Fruit fly (Drosophila melanogaster) whole organism, embryonic: ENCODE measurements around the gene lark.
A peak's percentile ranks its signal among the peaks of the same experiment; 100 is the strongest.

Experiments
- Asciz ChIP-seq: fragments of 200-800 bp; sonication (Bioruptor generic); optimal IDR thresholded peaks from 2 replicates; lab custom pipeline; 2017; ENCODE audit warnings: missing biosample characterization, mild to moderate bottlenecking, missing genetic modification characterization, missing genetic modification reagents
- Bgb ChIP-seq: fragments of 200-800 bp; sonication (Bioruptor generic); IDR thresholded peaks from 2 replicates; pipeline ENCODE4 v1.3.6; 2022; ENCODE audit warnings: missing biosample characterization, missing genetic modification characterization; ENCODE audit not compliant: partially characterized antibody
- BtbVII ChIP-seq: fragments of 200-800 bp; sonication (Bioruptor generic); optimal IDR thresholded peaks from 3 replicates; lab custom pipeline; 2017; ENCODE audit warnings: missing biosample characterization, mild to moderate bottlenecking, missing genetic modification characterization
- C15 ChIP-seq: fragments of 200-800 bp; sonication (Bioruptor generic); IDR thresholded peaks from 3 replicates; pipeline ENCODE4 v1.3.6; 2022; ENCODE audit warnings: missing biosample characterization, missing genetic modification characterization
- CG10543 ChIP-seq: fragments of 200-800 bp; sonication (Bioruptor generic); optimal IDR thresholded peaks from 3 replicates; lab custom pipeline; 2017; ENCODE audit warnings: missing biosample characterization, mild to moderate bottlenecking, missing genetic modification characterization, moderate library complexity
- CG10565 ChIP-seq: fragments of 200-800 bp; sonication (Bioruptor generic); optimal IDR thresholded peaks from 3 replicates; lab custom pipeline; 2016; ENCODE audit warnings: missing biosample characterization, mild to moderate bottlenecking, missing genetic modification characterization
- CG1233 ChIP-seq: fragments of 200-800 bp; sonication (Bioruptor generic); optimal IDR thresholded peaks from 4 replicates; lab custom pipeline; 2018; ENCODE audit warnings: missing biosample characterization, mild to moderate bottlenecking, missing genetic modification characterization
- CG13894 ChIP-seq: fragments of 200-800 bp; sonication (Bioruptor generic); optimal IDR thresholded peaks from 3 replicates; lab custom pipeline; 2018; ENCODE audit warnings: missing biosample characterization, mild to moderate bottlenecking, missing genetic modification characterization, moderate library complexity
- CG1529 ChIP-seq: fragments of 200-800 bp; sonication (Bioruptor generic); optimal IDR thresholded peaks from 3 replicates; lab custom pipeline; 2018; ENCODE audit warnings: missing biosample characterization, missing genetic modification characterization
- CG1647 ChIP-seq: fragments of 200-800 bp; sonication (Bioruptor generic); optimal IDR thresholded peaks from 3 replicates; lab custom pipeline; 2016; ENCODE audit warnings: missing biosample characterization, missing genetic modification characterization
- CG1792 ChIP-seq: fragments of 200-800 bp; sonication (Bioruptor generic); optimal IDR thresholded peaks from 2 replicates; lab custom pipeline; 2016; ENCODE audit warnings: missing biosample characterization, missing genetic modification characterization
- CG18262 ChIP-seq: fragments of 200-800 bp; optimal IDR thresholded peaks from 3 replicates; lab custom pipeline; 2019; ENCODE audit warnings: missing biosample characterization, mild to moderate bottlenecking, missing genetic modification characterization, moderate library complexity
- CG18476 ChIP-seq: fragments of 200-800 bp; sonication (Bioruptor generic); optimal IDR thresholded peaks from 2 replicates; lab custom pipeline; 2016; ENCODE audit warnings: missing biosample characterization, mild to moderate bottlenecking, missing genetic modification characterization
- CG2202 ChIP-seq: fragments of 200-800 bp; sonication (Bioruptor generic); optimal IDR thresholded peaks from 2 replicates; lab custom pipeline; 2018; ENCODE audit warnings: missing biosample characterization, mild to moderate bottlenecking, missing genetic modification characterization
- CG2678 ChIP-seq: fragments of 200-800 bp; sonication (Bioruptor generic); optimal IDR thresholded peaks from 3 replicates; lab custom pipeline; 2019; ENCODE audit warnings: missing biosample characterization, mild to moderate bottlenecking, missing genetic modification characterization, moderate library complexity
- CG30403 ChIP-seq: fragments of 200-800 bp; sonication (Bioruptor generic); optimal IDR thresholded peaks from 3 replicates; lab custom pipeline; 2016; ENCODE audit warnings: missing biosample characterization, missing genetic modification characterization
- CG43689 ChIP-seq: fragments of 200-800 bp; sonication (Bioruptor generic); IDR thresholded peaks from 2 replicates; pipeline ENCODE4 v1.3.6; 2022; ENCODE audit warnings: missing biosample characterization, missing genetic modification characterization
- CG7987 ChIP-seq: fragments of 200-800 bp; sonication (Bioruptor generic); optimal IDR thresholded peaks from 2 replicates; lab custom pipeline; 2018; ENCODE audit warnings: missing biosample characterization, mild to moderate bottlenecking, missing genetic modification characterization, moderate library complexity
- CG8765 ChIP-seq: fragments of 200-800 bp; sonication (Bioruptor generic); IDR thresholded peaks from 2 replicates; pipeline ENCODE4 v1.3.6; 2022; ENCODE audit warnings: missing biosample characterization, missing genetic modification characterization
- HLH54F ChIP-seq: fragments of 200-800 bp; sonication (Bioruptor generic); optimal IDR thresholded peaks from 3 replicates; lab custom pipeline; 2016; ENCODE audit warnings: missing biosample characterization, missing genetic modification characterization
- Lim3 ChIP-seq: fragments of 200-800 bp; sonication (Bioruptor generic); IDR thresholded peaks from 2 replicates; pipeline ENCODE4 v1.3.6; 2022; ENCODE audit warnings: missing biosample characterization, missing genetic modification characterization
- MESR4 ChIP-seq: fragments of 200-800 bp; sonication (Bioruptor generic); optimal IDR thresholded peaks from 2 replicates; lab custom pipeline; 2018; ENCODE audit warnings: missing biosample characterization, mild to moderate bottlenecking, missing genetic modification characterization, moderate library complexity
- Mad ChIP-seq: fragments of 200-800 bp; sonication (Bioruptor generic); optimal IDR thresholded peaks from 2 replicates; lab custom pipeline; 2016; ENCODE audit warnings: missing biosample characterization, missing genetic modification characterization
- Med ChIP-seq: fragments of 200-800 bp; sonication (Bioruptor generic); peaks from one replicate; lab custom pipeline; 2016; ENCODE audit warnings: missing biosample characterization, missing genetic modification characterization, mild to moderate bottlenecking, inconsistent platforms, moderate library complexity
- Meics ChIP-seq: fragments of 200-800 bp; sonication (Bioruptor generic); optimal IDR thresholded peaks from 2 replicates; lab custom pipeline; 2017; ENCODE audit warnings: missing biosample characterization, mild to moderate bottlenecking, missing genetic modification characterization
- Nf-YA ChIP-seq: fragments of 200-800 bp; sonication (Bioruptor generic); IDR thresholded peaks from 2 replicates; pipeline ENCODE4 v1.3.6; 2022; ENCODE audit warnings: missing biosample characterization, missing genetic modification characterization
- Rx ChIP-seq: fragments of 200-800 bp; sonication (Bioruptor generic); IDR thresholded peaks from 2 replicates; pipeline ENCODE4 v1.3.6; 2022; ENCODE audit warnings: missing biosample characterization, missing genetic modification characterization
- Scr ChIP-seq: fragments of 200-800 bp; sonication (Bioruptor generic); IDR thresholded peaks from 2 replicates; pipeline ENCODE4 v1.3.6; 2022; ENCODE audit warnings: missing biosample characterization, missing genetic modification characterization; ENCODE audit not compliant: partially characterized antibody
- Spps ChIP-seq: fragments of 200-800 bp; sonication (Bioruptor generic); optimal IDR thresholded peaks from 2 replicates; lab custom pipeline; 2018; ENCODE audit warnings: missing biosample characterization, mild to moderate bottlenecking, missing genetic modification characterization
- TFAM ChIP-seq: fragments of 200-800 bp; sonication (Bioruptor generic); optimal IDR thresholded peaks from 2 replicates; lab custom pipeline; 2017; ENCODE audit warnings: missing biosample characterization, missing genetic modification characterization, inconsistent platforms
- abd-A ChIP-seq: fragments of 200-800 bp; sonication (Bioruptor generic); optimal IDR thresholded peaks from 3 replicates; lab custom pipeline; 2019; ENCODE audit warnings: missing biosample characterization, mild to moderate bottlenecking, missing genetic modification characterization, moderate library complexity
- ara ChIP-seq: fragments of 200-800 bp; sonication (Bioruptor generic); IDR thresholded peaks from 2 replicates; pipeline ENCODE4 v1.3.6; 2022; ENCODE audit warnings: missing biosample characterization, missing genetic modification characterization
- cato ChIP-seq: fragments of 200-800 bp; sonication (Bioruptor generic); optimal IDR thresholded peaks from 2 replicates; lab custom pipeline; 2016; ENCODE audit warnings: missing biosample characterization, missing genetic modification characterization, borderline replicate concordance
- caup ChIP-seq: fragments of 200-800 bp; sonication (Bioruptor generic); optimal IDR thresholded peaks from 3 replicates; lab custom pipeline; 2017; ENCODE audit warnings: missing biosample characterization, mild to moderate bottlenecking, missing genetic modification characterization, moderate library complexity; ENCODE audit not compliant: severe bottlenecking
- crc ChIP-seq: fragments of 200-800 bp; sonication (Bioruptor generic); optimal IDR thresholded peaks from 2 replicates; lab custom pipeline; 2016; ENCODE audit warnings: missing biosample characterization, missing genetic modification characterization
- crol ChIP-seq: fragments of 200-800 bp; sonication (Bioruptor generic); IDR thresholded peaks from 2 replicates; pipeline ENCODE4 v1.3.6; 2022; ENCODE audit warnings: missing biosample characterization, missing genetic modification characterization
- esg ChIP-seq: fragments of 200-800 bp; sonication (Bioruptor generic); conservative IDR thresholded peaks from 2 replicates; pipeline ENCODE4 v1.3.6; 2022; ENCODE audit warnings: missing biosample characterization, missing genetic modification characterization
- fru ChIP-seq: fragments of >200 bp; optimal IDR thresholded peaks from 2 replicates; lab custom pipeline; 2017
- gcm ChIP-seq: fragments of 200-800 bp; sonication (Bioruptor generic); optimal IDR thresholded peaks from 2 replicates; lab custom pipeline; 2019; ENCODE audit warnings: missing biosample characterization, mild to moderate bottlenecking, missing genetic modification characterization, moderate library complexity
- gem ChIP-seq: fragments of 200-800 bp; sonication (Bioruptor generic); optimal IDR thresholded peaks from 2 replicates; lab custom pipeline; 2019; ENCODE audit warnings: missing biosample characterization, mild to moderate bottlenecking, missing genetic modification characterization, moderate library complexity
- grau ChIP-seq: fragments of 200-800 bp; optimal IDR thresholded peaks from 3 replicates; lab custom pipeline; 2019; ENCODE audit warnings: missing biosample characterization, mild to moderate bottlenecking, missing genetic modification characterization, moderate library complexity
- kah ChIP-seq: fragments of 200-800 bp; sonication (Bioruptor generic); optimal IDR thresholded peaks from 2 replicates; lab custom pipeline; 2018; ENCODE audit warnings: missing biosample characterization, mild to moderate bottlenecking, missing genetic modification characterization
- mam ChIP-seq: fragments of 200-800 bp; sonication (Bioruptor generic); optimal IDR thresholded peaks from 3 replicates; lab custom pipeline; 2016; ENCODE audit warnings: missing biosample characterization, missing genetic modification characterization
- mirr ChIP-seq: fragments of 200-800 bp; sonication (Bioruptor generic); optimal IDR thresholded peaks from 3 replicates; lab custom pipeline; 2018; ENCODE audit warnings: missing biosample characterization, mild to moderate bottlenecking, missing genetic modification characterization
- pnt ChIP-seq: fragments of 200-800 bp; sonication (Bioruptor generic); optimal IDR thresholded peaks from 3 replicates; lab custom pipeline; 2016; ENCODE audit warnings: missing biosample characterization, missing genetic modification characterization
- sc ChIP-seq, 3 experiments: fragments of >200 bp in 2 of 3; fragments of 200-800 bp in 1 of 3; sonication (Bioruptor generic) in 1 of 3; optimal IDR thresholded peaks; 2 replicates in 2 of 3; 3 replicates in 1 of 3; lab custom pipeline; 2017; ENCODE audit warnings: mild to moderate bottlenecking in 1 of 3, missing biosample characterization in 1 of 3, missing genetic modification characterization in 1 of 3, missing genetic modification reagents in 1 of 3
- schlank ChIP-seq: fragments of 200-800 bp; sonication (Bioruptor generic); optimal IDR thresholded peaks from 2 replicates; lab custom pipeline; 2018; ENCODE audit warnings: missing biosample characterization, mild to moderate bottlenecking, missing genetic modification characterization
- sna ChIP-seq: fragments of 200-800 bp; sonication (Bioruptor generic); IDR thresholded peaks from 2 replicates; pipeline ENCODE4 v1.3.6; 2022; ENCODE audit warnings: missing biosample characterization, missing genetic modification characterization; ENCODE audit not compliant: partially characterized antibody
- tna ChIP-seq: fragments of 200-800 bp; sonication (Bioruptor generic); IDR thresholded peaks from 2 replicates; pipeline ENCODE4 v1.3.6; 2022; ENCODE audit warnings: missing biosample characterization, missing genetic modification characterization; ENCODE audit not compliant: partially characterized antibody
- tup ChIP-seq: fragments of 200-800 bp; sonication (Bioruptor generic); optimal IDR thresholded peaks from 2 replicates; lab custom pipeline; 2016; ENCODE audit warnings: missing biosample characterization, mild to moderate bottlenecking, missing genetic modification characterization, moderate library complexity
- twi ChIP-seq: fragments of 200-800 bp; optimal IDR thresholded peaks from 2 replicates; lab custom pipeline; 2019; ENCODE audit warnings: missing biosample characterization, mild to moderate bottlenecking, missing genetic modification characterization, moderate library complexity

Gene lark

dm6 chr3L:7349311-7349710 lies 10.2 kb downstream of the lark start (continued):
- TF ChIP-seq gem (no peak), Mad (no peak), mirr (peak; percentile 16), twi (tag; lab: Kevin White, UChicago) (peak; percentile 21), CG1792 (no peak), gcm (GFP tag; lab: Kevin White, UChicago) (no peak), Rx (no peak), tup (GFP tag; lab: Kevin White, UChicago) (no peak), BtbVII (GFP tag; lab: Kevin White, UChicago) (peak; percentile 24), CG2678 (tag; lab: Kevin White, UChicago) (peak; percentile 22), schlank (tag; lab: Kevin White, UChicago) (no peak), CG18476 (GFP tag; lab: Kevin White, UChicago) (no peak), grau (tag; lab: Kevin White, UChicago) (no peak), C15 (GFP tag; lab: Robert Waterston, UW) (no peak), sna (GFP tag; lab: Robert Waterston, UW) (no peak), Asciz (GFP tag; lab: Kevin White, UChicago) (peak; percentile 4), ara (no peak), fru (lab: Kevin White, UChicago) (no peak), MESR4 (no peak), CG1647 (GFP tag; lab: Kevin White, UChicago) (no peak), Spps (tag; lab: Kevin White, UChicago) (no peak), kah (GFP tag; lab: Kevin White, UChicago) (peak; percentile 19), CG30403 (GFP tag; lab: Kevin White, UChicago) (no peak), CG7987 (peak; percentile 27), CG18262 (tag; lab: Kevin White, UChicago) (no peak), sc (optimal IDR thresholded peaks at IDR 0.05; lab: Kevin White, UChicago) (no peak), sc (GFP tag; optimal IDR thresholded peaks at IDR 0.05; lab: Kevin White, UChicago) (no peak), abd-A (no peak), Meics (GFP tag; lab: Kevin White, UChicago) (peak; percentile 16), caup (GFP tag; lab: Kevin White, UChicago) (peak; percentile 6), Nf-YA (GFP tag; lab: Robert Waterston, UW) (no peak), Bgb (no peak), HLH54F (GFP tag; lab: Kevin White, UChicago) (no peak), CG8765 (GFP tag; lab: Robert Waterston, UW) (no peak), CG1529 (GFP tag; lab: Kevin White, UChicago) (no peak), mam (no peak), CG2202 (tag; lab: Kevin White, UChicago) (no peak), TFAM (GFP tag; lab: Kevin White, UChicago) (no peak), cato (no peak), crol (GFP tag; lab: Robert Waterston, UW) (peak; percentile 82), CG43689 (GFP tag; lab: Robert Waterston, UW) (no peak), tna (GFP tag; lab: Robert Waterston, UW) (no peak), Med (GFP tag; lab: Kevin White, UChicago) (peak; percentile 36), crc (GFP tag; lab: Kevin White, UChicago) (no peak), CG10565 (GFP tag; lab: Kevin White, UChicago) (no peak), CG1233 (GFP tag; lab: Kevin White, UChicago) (peak; percentile 18), CG10543 (GFP tag; lab: Kevin White, UChicago) (peak; percentile 40), pnt (GFP tag; lab: Kevin White, UChicago) (no peak), Scr (GFP tag; lab: Robert Waterston, UW) (no peak), CG13894 (peak; percentile 0), esg (GFP tag; lab: Robert Waterston, UW) (no peak), Lim3 (GFP tag; lab: Robert Waterston, UW) (no peak)
